Fruit fly (Drosophila melanogaster) whole organism, wandering third instar larva: ENCODE measurements around the gene Drak.

Experiments used
- Abd-B ChIP-seq: fragments of >200 bp; optimal IDR thresholded peaks from 2 replicates; lab custom pipeline; 2017; ENCODE audit warnings: missing biosample characterization, missing genetic modification characterization
- CG32264 ChIP-seq: fragments of 200-800 bp; sonication (Bioruptor generic); optimal IDR thresholded peaks from 2 replicates; lab custom pipeline; 2016; ENCODE audit warnings: missing biosample characterization, missing genetic modification characterization
- CG9705 ChIP-seq: fragments of 200-800 bp; sonication (Bioruptor generic); optimal IDR thresholded peaks from 2 replicates; lab custom pipeline; 2018; ENCODE audit warnings: missing biosample characterization, mild to moderate bottlenecking, missing genetic modification characterization
- CrebA ChIP-seq: fragments of 200-800 bp; sonication (Bioruptor generic); optimal IDR thresholded peaks from 2 replicates; lab custom pipeline; 2016; ENCODE audit warnings: missing biosample characterization, mild to moderate bottlenecking, missing genetic modification characterization, borderline replicate concordance
- Dfd ChIP-seq: fragments of >200 bp; optimal IDR thresholded peaks from 2 replicates; lab custom pipeline; 2017; ENCODE audit warnings: missing biosample characterization, missing genetic modification characterization
- Dif ChIP-seq: fragments of 200-275, 200-300 bp; sonication (Bioruptor generic); optimal IDR thresholded peaks from 2 replicates; lab custom pipeline; 2018; ENCODE audit warnings: missing biosample characterization, missing genetic modification characterization; ENCODE audit not compliant: partially characterized antibody
- GATAd ChIP-seq: sonication (Bioruptor generic); optimal IDR thresholded peaks from 2 replicates; lab custom pipeline; 2016; ENCODE audit warnings: missing biosample characterization, missing genetic modification characterization
- HLH106 ChIP-seq: fragments of 200-800 bp; optimal IDR thresholded peaks from 3 replicates; lab custom pipeline; 2019; ENCODE audit warnings: missing biosample characterization, mild to moderate bottlenecking, missing genetic modification characterization, moderate library complexity
- Hnf4 ChIP-seq: fragments of 200-800 bp; sonication (Bioruptor generic); optimal IDR thresholded peaks from 2 replicates; lab custom pipeline; 2016; ENCODE audit warnings: missing biosample characterization, mild to moderate bottlenecking, missing genetic modification characterization
- Hr78 ChIP-seq: fragments of >200 bp; optimal IDR thresholded peaks from 2 replicates; lab custom pipeline; 2017; ENCODE audit warnings: missing biosample characterization, missing genetic modification characterization
- Jra ChIP-seq: sonication (Bioruptor generic); optimal IDR thresholded peaks from 2 replicates; lab custom pipeline; 2016; ENCODE audit warnings: missing biosample characterization, missing genetic modification characterization
- Mio ChIP-seq: sonication (Bioruptor generic); optimal IDR thresholded peaks from 2 replicates; lab custom pipeline; 2016; ENCODE audit warnings: missing biosample characterization, missing genetic modification characterization
- Myc ChIP-seq: fragments of >200 bp; optimal IDR thresholded peaks from 2 replicates; lab custom pipeline; 2017
- N ChIP-seq: fragments of >200 bp; optimal IDR thresholded peaks from 2 replicates; lab custom pipeline; 2018; ENCODE audit warnings: missing biosample characterization, missing external identifiers, missing genetic modification characterization
- OdsH ChIP-seq: fragments of 200-800 bp; sonication (Bioruptor generic); optimal IDR thresholded peaks from 2 replicates; lab custom pipeline; 2016; ENCODE audit warnings: missing biosample characterization, mild to moderate bottlenecking, missing genetic modification characterization
- Rel ChIP-seq, 2 experiments: fragments of 200-800 bp; sonication (Bioruptor generic) in 1 of 2; optimal IDR thresholded peaks; 2 replicates in 1 of 2; 3 replicates in 1 of 2; lab custom pipeline; 2016 to 2019; ENCODE audit warnings: mild to moderate bottlenecking in 2 of 2, missing biosample characterization in 2 of 2, missing genetic modification characterization in 2 of 2, moderate library complexity in 1 of 2
- Sp1 ChIP-seq: fragments of 200-800 bp; sonication (Bioruptor generic); optimal IDR thresholded peaks from 3 replicates; lab custom pipeline; 2019; ENCODE audit warnings: missing biosample characterization, mild to moderate bottlenecking, missing genetic modification characterization, moderate library complexity
- Vsx2 ChIP-seq: fragments of 200-300, 225-300 bp; sonication (Bioruptor generic); optimal IDR thresholded peaks from 2 replicates; lab custom pipeline; 2018; ENCODE audit warnings: missing biosample characterization, missing genetic modification characterization; ENCODE audit not compliant: partially characterized antibody
- br ChIP-seq: fragments of 200-800 bp; sonication (Bioruptor generic); optimal IDR thresholded peaks from 2 replicates; lab custom pipeline; 2016; ENCODE audit warnings: missing biosample characterization, missing genetic modification characterization
- brk ChIP-seq: fragments of 200-800 bp; sonication (Bioruptor generic); optimal IDR thresholded peaks from 2 replicates; lab custom pipeline; 2016; ENCODE audit warnings: missing biosample characterization, mild to moderate bottlenecking, missing genetic modification characterization
- dl ChIP-seq, 2 experiments: fragments of 175-275, 200-275 bp in 1 of 2; fragments of 200-275 bp in 1 of 2; sonication (Bioruptor generic); optimal IDR thresholded peaks; lab custom pipeline; 2018; ENCODE audit warnings: mild to moderate bottlenecking in 2 of 2, missing biosample characterization in 2 of 2, missing genetic modification characterization in 2 of 2, moderate library complexity in 2 of 2; ENCODE audit not compliant: partially characterized antibody in 2 of 2, insufficient read depth in 1 of 2
- dmrt93B ChIP-seq: fragments of 200-800 bp; sonication (Bioruptor generic); optimal IDR thresholded peaks from 2 replicates; lab custom pipeline; 2018; ENCODE audit warnings: missing biosample characterization, mild to moderate bottlenecking, missing genetic modification characterization
- dsf ChIP-seq: sonication (Bioruptor generic); optimal IDR thresholded peaks from 2 replicates; lab custom pipeline; 2016; ENCODE audit warnings: missing biosample characterization, missing genetic modification characterization, borderline replicate concordance
- ey ChIP-seq: fragments of 200-800 bp; sonication (Bioruptor generic); optimal IDR thresholded peaks from 2 replicates; lab custom pipeline; 2016; ENCODE audit warnings: missing biosample characterization, missing genetic modification characterization
- foxo ChIP-seq, 2 experiments: fragments of 200-800 bp; sonication (Bioruptor generic); optimal IDR thresholded peaks; 2 replicates in 1 of 2; 3 replicates in 1 of 2; lab custom pipeline; 2016 to 2017; ENCODE audit warnings: missing biosample characterization in 2 of 2, missing genetic modification characterization in 2 of 2
- fru ChIP-seq: fragments of 200-800 bp; sonication (Bioruptor generic); optimal IDR thresholded peaks from 3 replicates; lab custom pipeline; 2016; ENCODE audit warnings: missing biosample characterization, mild to moderate bottlenecking, missing genetic modification characterization
- h ChIP-seq: fragments of 200-800 bp; sonication (Bioruptor generic); optimal IDR thresholded peaks from 3 replicates; lab custom pipeline; 2016; ENCODE audit warnings: missing biosample characterization, mild to moderate bottlenecking, missing genetic modification characterization
- lola ChIP-seq: fragments of >200 bp; optimal IDR thresholded peaks from 2 replicates; lab custom pipeline; 2017; ENCODE audit warnings: missing biosample characterization, missing genetic modification characterization
- pan ChIP-seq: fragments of >200 bp; optimal IDR thresholded peaks from 2 replicates; lab custom pipeline; 2017
- psq ChIP-seq: fragments of 200-800 bp; sonication (Bioruptor generic); optimal IDR thresholded peaks from 3 replicates; lab custom pipeline; 2017; ENCODE audit warnings: missing biosample characterization, mild to moderate bottlenecking, missing genetic modification characterization, moderate library complexity
- rgr ChIP-seq: fragments of 200-800 bp; sonication (Bioruptor generic); optimal IDR thresholded peaks from 3 replicates; lab custom pipeline; 2016; ENCODE audit warnings: missing biosample characterization, mild to moderate bottlenecking, missing genetic modification characterization
- sage ChIP-seq: fragments of 200-800 bp; sonication (Bioruptor generic); optimal IDR thresholded peaks from 2 replicates; lab custom pipeline; 2016; ENCODE audit warnings: missing biosample characterization, mild to moderate bottlenecking, missing genetic modification characterization
- sv ChIP-seq: fragments of 200-800 bp; sonication (Bioruptor generic); optimal IDR thresholded peaks from 3 replicates; lab custom pipeline; 2016; ENCODE audit warnings: missing biosample characterization, missing genetic modification characterization
- tai ChIP-seq: sonication (Bioruptor generic); optimal IDR thresholded peaks from 2 replicates; lab custom pipeline; 2016; ENCODE audit warnings: missing biosample characterization, missing genetic modification characterization
- woc ChIP-seq: sonication (Bioruptor generic); optimal IDR thresholded peaks from 2 replicates; lab custom pipeline; 2016; ENCODE audit warnings: missing biosample characterization, mild to moderate bottlenecking, missing genetic modification characterization

The Drak gene

DNA sequence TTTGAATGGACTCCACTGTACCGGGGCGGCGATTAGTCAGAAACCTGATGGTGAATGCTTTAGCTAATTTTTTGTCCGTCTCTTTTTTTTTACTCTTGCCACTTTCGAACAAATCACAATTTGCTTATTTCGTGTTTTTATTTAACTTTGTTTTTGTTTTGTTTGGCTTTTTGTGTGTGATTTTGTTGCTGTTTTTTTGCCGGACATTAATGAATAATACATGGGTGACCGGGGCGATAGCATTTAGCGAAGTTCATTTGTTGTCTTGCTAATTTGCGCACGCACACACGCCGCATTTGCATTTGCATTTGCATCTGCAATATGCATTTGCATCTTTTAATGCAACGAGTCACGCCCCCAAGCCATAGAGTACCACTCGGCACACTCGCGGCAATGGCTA, 44.3 kb upstream of the Drak start:
- TF ChIP-seq pan (lab: Kevin White, UChicago) (no peak), Rel (GFP tag; optimal IDR thresholded peaks at IDR 0.05; lab: Kevin White, UChicago) (no peak), Rel (tag; optimal IDR thresholded peaks at IDR 0.05; lab: Kevin White, UChicago) (peak; percentile 57), fru (GFP tag; lab: Kevin White, UChicago) (no peak)
- TF ChIP-seq, all 38 proteins: peak for 1

DNA sequence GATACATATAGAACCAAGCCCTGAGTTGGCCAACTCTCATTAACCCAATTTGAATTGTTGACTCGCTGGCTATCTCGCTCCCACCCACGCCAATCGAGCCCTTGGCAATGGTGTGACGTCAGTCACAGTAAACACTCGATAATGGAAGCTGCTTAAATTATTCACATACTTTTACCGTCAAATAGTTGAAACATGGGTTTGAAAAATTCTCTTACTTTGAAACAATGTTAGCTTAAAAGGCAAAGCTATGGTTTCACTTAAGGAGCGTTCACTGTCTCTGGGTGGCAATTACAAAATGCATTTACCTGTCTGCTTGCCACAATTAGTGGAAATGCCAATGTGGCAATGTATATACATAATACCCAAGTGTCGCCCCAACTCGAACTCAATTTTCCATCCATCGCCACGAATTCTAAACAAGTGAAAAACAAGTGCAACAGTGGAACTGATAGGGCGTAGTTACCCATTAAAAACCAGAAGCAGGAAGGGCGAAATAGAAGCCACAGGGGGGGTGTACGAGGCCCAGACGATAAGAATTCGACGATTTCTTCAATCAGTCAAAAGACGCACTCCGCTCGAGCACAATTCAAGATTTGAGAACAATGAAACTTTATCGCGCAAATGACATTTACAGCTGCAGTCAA, 43.3 kb upstream of the Drak start:
- TF ChIP-seq fru (GFP tag; lab: Kevin White, UChicago) (peak; percentile 88), pan (lab: Kevin White, UChicago) (no peak), dsf (GFP tag; lab: Kevin White, UChicago) (no peak), ey (GFP tag; lab: Kevin White, UChicago) (peak; percentile 88), rgr (GFP tag; lab: Kevin White, UChicago) (peak; percentile 75), Mio (peak; percentile 30), tai (GFP tag; lab: Kevin White, UChicago) (peak; percentile 68), Dfd (GFP tag; lab: Kevin White, UChicago) (no peak), br (peak; percentile 87), foxo (GFP tag; optimal IDR thresholded peaks at IDR 0.05; lab: Kevin White, UChicago) (peak in 1 of 2 experiments; percentile 85), OdsH (GFP tag; lab: Kevin White, UChicago) (peak; percentile 68), sv (GFP tag; lab: Kevin White, UChicago) (peak; percentile 36), Myc (no peak), dmrt93B (peak; percentile 76), Jra (GFP tag; lab: Kevin White, UChicago) (no peak), lola (GFP tag; lab: Kevin White, UChicago) (no peak), N (GFP tag; lab: Kevin White, UChicago) (no peak), Dif (GFP tag; lab: Kevin White, UChicago) (no peak), Hnf4 (GFP tag; lab: Kevin White, UChicago) (peak; percentile 79), Sp1 (GFP tag; lab: Kevin White, UChicago) (peak; percentile 87), sage (GFP tag; lab: Kevin White, UChicago) (peak; percentile 24), GATAd (GFP tag; lab: Kevin White, UChicago) (no peak), Hr78 (GFP tag; lab: Kevin White, UChicago) (no peak), woc (GFP tag; lab: Kevin White, UChicago) (peak; percentile 59), Vsx2 (GFP tag; lab: Kevin White, UChicago) (no peak), CG9705 (GFP tag; lab: Kevin White, UChicago) (peak; percentile 78), HLH106 (peak; percentile 88), CrebA (GFP tag; lab: Kevin White, UChicago) (no peak), h (GFP tag; lab: Kevin White, UChicago) (peak; percentile 88), psq (GFP tag; lab: Kevin White, UChicago) (peak; percentile 70), Rel (GFP tag; optimal IDR thresholded peaks at IDR 0.05; lab: Kevin White, UChicago) (no peak), Rel (tag; optimal IDR thresholded peaks at IDR 0.05; lab: Kevin White, UChicago) (peak; percentile 71), CG32264 (GFP tag; lab: Kevin White, UChicago) (peak; percentile 63), brk (GFP tag; lab: Kevin White, UChicago) (peak; percentile 34)

DNA sequence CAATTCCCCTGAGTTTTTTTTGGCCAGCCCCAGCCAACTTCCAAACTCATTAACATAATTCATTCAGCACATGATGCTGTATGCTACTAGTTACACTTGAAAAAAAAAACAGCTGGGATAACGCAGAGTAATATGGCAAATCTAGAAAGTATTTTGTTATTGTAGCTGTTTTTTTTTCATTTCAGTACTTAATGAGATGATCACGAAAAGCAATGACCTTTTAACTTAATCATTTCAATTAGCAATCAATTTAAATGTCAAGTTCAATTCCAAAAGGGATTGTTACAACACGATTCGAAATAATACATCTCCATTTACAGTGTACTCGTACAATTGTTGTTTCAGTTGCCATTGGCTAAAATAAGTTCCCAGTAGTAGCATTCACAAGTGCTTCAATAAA, 42.5 kb upstream of the Drak start:
- TF ChIP-seq sage (GFP tag; lab: Kevin White, UChicago) (no peak), pan (lab: Kevin White, UChicago) (no peak), br (no peak), Abd-B (GFP tag; lab: Kevin White, UChicago) (no peak), Vsx2 (GFP tag; lab: Kevin White, UChicago) (no peak), CG9705 (GFP tag; lab: Kevin White, UChicago) (no peak), Sp1 (GFP tag; lab: Kevin White, UChicago) (no peak), Hr78 (GFP tag; lab: Kevin White, UChicago) (no peak), dsf (GFP tag; lab: Kevin White, UChicago) (no peak), dl (GFP tag; optimal IDR thresholded peaks at IDR 0.05; lab: Kevin White, UChicago; ENCODE audit: insufficient read depth in 1 of 2, partially characterized antibody in 2 of 2) (no peak), Jra (GFP tag; lab: Kevin White, UChicago) (no peak), Mio (no peak), Dif (GFP tag; lab: Kevin White, UChicago) (no peak), Myc (no peak), lola (GFP tag; lab: Kevin White, UChicago) (no peak), tai (GFP tag; lab: Kevin White, UChicago) (no peak), CG32264 (GFP tag; lab: Kevin White, UChicago) (no peak)
